Fruit fly (Drosophila melanogaster) whole organism, pupa: ENCODE measurements around the gene CG7079.

ENCODE experiments used
- CG10348 ChIP-seq: fragments of 200-800 bp; sonication (Bioruptor generic); IDR thresholded peaks from 2 replicates; pipeline ENCODE4 v1.3.6; 2022; ENCODE audit warnings: missing biosample characterization, missing genetic modification characterization
- CG12605 ChIP-seq: fragments of 200-800 bp; sonication (Bioruptor generic); IDR thresholded peaks from 2 replicates; pipeline ENCODE4 v1.3.6; 2022; ENCODE audit warnings: missing biosample characterization, missing genetic modification characterization
- CG14655 ChIP-seq: fragments of 200-800 bp; sonication (Bioruptor generic); optimal IDR thresholded peaks from 3 replicates; lab custom pipeline; 2017; ENCODE audit warnings: mild to moderate bottlenecking, missing biosample characterization, missing genetic modification reagents, missing genetic modification characterization
- CG15710 ChIP-seq: fragments of 200-800 bp; sonication (Bioruptor generic); optimal IDR thresholded peaks from 2 replicates; lab custom pipeline; 2018; ENCODE audit warnings: missing biosample characterization, mild to moderate bottlenecking, missing genetic modification characterization, moderate library complexity
- CG17806 ChIP-seq: fragments of 200-800 bp; sonication (Bioruptor generic); optimal IDR thresholded peaks from 2 replicates; lab custom pipeline; 2018; ENCODE audit warnings: missing biosample characterization, mild to moderate bottlenecking, missing genetic modification characterization, moderate library complexity
- CG32121 ChIP-seq: fragments of 200-800 bp; sonication (Bioruptor generic); IDR thresholded peaks from 2 replicates; pipeline ENCODE4 v1.3.6; 2022; ENCODE audit warnings: missing biosample characterization, missing genetic modification characterization
- CG8301 ChIP-seq: fragments of 200-800 bp; sonication (Bioruptor generic); optimal IDR thresholded peaks from 2 replicates; lab custom pipeline; 2018; ENCODE audit warnings: missing biosample characterization, mild to moderate bottlenecking, missing genetic modification characterization
- CG9948 ChIP-seq: fragments of 200-800 bp; sonication (Bioruptor generic); optimal IDR thresholded peaks from 2 replicates; lab custom pipeline; 2018; ENCODE audit warnings: missing biosample characterization, mild to moderate bottlenecking, missing genetic modification characterization, moderate library complexity
- D1 ChIP-seq: fragments of 200-800 bp; sonication (Bioruptor generic); optimal IDR thresholded peaks from 2 replicates; lab custom pipeline; 2018; ENCODE audit warnings: missing biosample characterization, mild to moderate bottlenecking, missing genetic modification characterization, moderate library complexity
- EcR ChIP-seq: fragments of 200-800 bp; sonication (Bioruptor generic); optimal IDR thresholded peaks from 3 replicates; lab custom pipeline; 2019; ENCODE audit warnings: missing biosample characterization, missing genetic modification characterization, mild to moderate bottlenecking, moderate library complexity, missing genetic modification reagents
- Pif1A ChIP-seq: fragments of 200-800 bp; sonication (Bioruptor generic); optimal IDR thresholded peaks from 3 replicates; lab custom pipeline; 2016; ENCODE audit warnings: missing biosample characterization, missing genetic modification characterization
- fd96Ca ChIP-seq: fragments of 200-800 bp; sonication (Bioruptor generic); IDR thresholded peaks from 3 replicates; pipeline ENCODE4 v1.3.6; 2022; ENCODE audit warnings: missing biosample characterization, missing genetic modification characterization
- gl ChIP-seq: fragments of 200-800 bp; sonication (Bioruptor generic); optimal IDR thresholded peaks from 2 replicates; lab custom pipeline; 2018; ENCODE audit warnings: missing biosample characterization, mild to moderate bottlenecking, missing genetic modification characterization
- rn ChIP-seq: fragments of 200-800 bp; sonication (Bioruptor generic); IDR thresholded peaks from 2 replicates; pipeline ENCODE4 v1.3.6; 2022; ENCODE audit warnings: missing biosample characterization, missing genetic modification characterization

- TF ChIP-seq CG8301 (tag; lab: Kevin White, UChicago) = no peak
- TF ChIP-seq CG15710 = no peak
- no peak for TF ChIP-seq CG32121 (GFP tag; lab: Robert Waterston, UW)
- no peak for TF ChIP-seq rn (GFP tag; lab: Robert Waterston, UW)
- no peak for TF ChIP-seq D1 (tag; lab: Kevin White, UChicago)
- TF ChIP-seq CG9948 (tag; lab: Kevin White, UChicago) = no peak
- no peak for TF ChIP-seq CG10348 (GFP tag; lab: Robert Waterston, UW)
- no peak for TF ChIP-seq gl (tag; lab: Kevin White, UChicago)
- no peak for TF ChIP-seq Pif1A (GFP tag; lab: Kevin White, UChicago)
- no peak for TF ChIP-seq CG14655 (GFP tag; lab: Kevin White, UChicago)
- no peak for TF ChIP-seq EcR (GFP tag; lab: Kevin White, UChicago)
- no peak for TF ChIP-seq CG17806
- no peak for TF ChIP-seq fd96Ca (GFP tag; lab: Robert Waterston, UW)
- no peak for TF ChIP-seq CG12605 (GFP tag; lab: Robert Waterston, UW)
These were observed 23.1 kb downstream of the CG7079 start for dm6 chr3R:21025508-21025907.
